Worm (Caenorhabditis elegans) whole organism, young adult: ENCODE results near the gene clec-182.

Experiments
- B0336.3 ChIP-seq: fragments of 200-800 bp; sonication (Bioruptor generic); IDR thresholded peaks from 2 replicates; pipeline ENCODE4 v1.3.6; 2022; ENCODE audit warnings: missing genetic modification characterization, missing compliant biosample characterization
- C06A6.2 ChIP-seq: fragments of 200-800 bp; sonication (Bioruptor generic); conservative IDR thresholded peaks from 2 replicates; pipeline ENCODE4 v1.3.6; 2022; ENCODE audit warnings: missing genetic modification characterization, missing compliant biosample characterization
- F39B2.1 ChIP-seq: fragments of 200-800 bp; sonication (Bioruptor generic); IDR thresholded peaks from 2 replicates; pipeline ENCODE4 v1.3.6; 2022; ENCODE audit warnings: missing genetic modification reagents, missing genetic modification characterization, missing compliant biosample characterization
- F52B5.7 ChIP-seq: sonication (generic microtip); optimal IDR thresholded peaks from 2 replicates; lab custom pipeline; 2016; ENCODE audit warnings: mild to moderate bottlenecking, missing genetic modification characterization, missing compliant biosample characterization
- T07F8.4 ChIP-seq: sonication (generic microtip); optimal IDR thresholded peaks from 2 replicates; lab custom pipeline; 2016; ENCODE audit warnings: mild to moderate bottlenecking, missing genetic modification characterization, moderate library complexity, missing compliant biosample characterization
- Y56A3A.18 ChIP-seq: fragments of 200-800 bp; sonication (Bioruptor generic); IDR thresholded peaks from 2 replicates; pipeline ENCODE4 v1.3.6; 2022; ENCODE audit warnings: missing genetic modification reagents, missing genetic modification characterization, missing compliant biosample characterization
- Y67H2A.10 ChIP-seq: fragments of 200-800 bp; sonication (Bioruptor generic); conservative IDR thresholded peaks from 2 replicates; pipeline ENCODE4 v1.3.6; 2022; ENCODE audit warnings: missing genetic modification reagents, missing genetic modification characterization, missing compliant biosample characterization
- Y95B8A.8 ChIP-seq: fragments of 200-800 bp; sonication (Bioruptor generic); IDR thresholded peaks from 2 replicates; pipeline ENCODE4 v1.3.6; 2022; ENCODE audit warnings: missing genetic modification reagents, missing genetic modification characterization, missing compliant biosample characterization
- ZK185.1 ChIP-seq: sonication (generic microtip); optimal IDR thresholded peaks from 2 replicates; lab custom pipeline; 2016; ENCODE audit warnings: mild to moderate bottlenecking, missing genetic modification characterization, missing compliant biosample characterization; ENCODE audit not compliant: poor library complexity, severe bottlenecking
- ama-1 ChIP-seq, 3 experiments: fragments of 150-350 bp in 1 of 3; sonication (generic microtip) in 2 of 3; optimal IDR thresholded peaks; 2 replicates each; lab custom pipeline; 2014 to 2018; ENCODE audit warnings: missing biosample characterization in 2 of 3, missing genetic modification characterization in 2 of 3, missing genetic modification reagents in 2 of 3
- bed-1 ChIP-seq: fragments of 200-800 bp; sonication (Bioruptor generic); IDR thresholded peaks from 2 replicates; pipeline ENCODE4 v1.3.6; 2022; ENCODE audit warnings: missing genetic modification reagents, missing genetic modification characterization, missing compliant biosample characterization
- bed-2 ChIP-seq: fragments of 200-800 bp; sonication (Bioruptor generic); IDR thresholded peaks from 2 replicates; pipeline ENCODE4 v1.3.6; 2022; ENCODE audit warnings: missing genetic modification reagents, missing genetic modification characterization, missing compliant biosample characterization
- chd-7 ChIP-seq: sonication (generic microtip); optimal IDR thresholded peaks from 2 replicates; lab custom pipeline; 2016; ENCODE audit warnings: mild to moderate bottlenecking, missing genetic modification characterization, moderate library complexity, missing compliant biosample characterization
- efl-1 ChIP-seq: fragments of 150-350 bp; optimal IDR thresholded peaks from 2 replicates; lab custom pipeline; 2014; ENCODE audit warnings: missing biosample characterization, missing genetic modification reagents, missing genetic modification characterization
- egl-18 ChIP-seq: fragments of 200-800 bp; sonication (Bioruptor generic); IDR thresholded peaks from 2 replicates; pipeline ENCODE4 v1.3.6; 2022; ENCODE audit warnings: missing genetic modification reagents, missing genetic modification characterization, missing compliant biosample characterization
- let-607 ChIP-seq, 2 experiments: fragments of 200-800 bp in 1 of 2; sonication (Bioruptor generic) in 1 of 2; sonication (generic microtip) in 1 of 2; optimal IDR thresholded peaks; 2 replicates each; lab custom pipeline; 2016 to 2018; ENCODE audit warnings: mild to moderate bottlenecking in 2 of 2, missing compliant biosample characterization in 2 of 2, missing genetic modification characterization in 2 of 2, moderate library complexity in 2 of 2, missing genotype in 1 of 2
- lin-40 ChIP-seq: sonication (generic microtip); optimal IDR thresholded peaks from 2 replicates; lab custom pipeline; 2016; ENCODE audit warnings: missing genetic modification characterization, mild to moderate bottlenecking, missing compliant biosample characterization, missing genotype, missing genetic modification reagents
- madf-10 ChIP-seq: sonication (generic microtip); optimal IDR thresholded peaks from 2 replicates; lab custom pipeline; 2016; ENCODE audit warnings: mild to moderate bottlenecking, missing genetic modification characterization, missing compliant biosample characterization
- mel-28 ChIP-seq: sonication (generic microtip); optimal IDR thresholded peaks from 2 replicates; lab custom pipeline; 2016; ENCODE audit warnings: borderline replicate concordance, mild to moderate bottlenecking, missing genetic modification characterization, missing compliant biosample characterization
- mxl-1 ChIP-seq: sonication (generic microtip); optimal IDR thresholded peaks from 2 replicates; lab custom pipeline; 2016; ENCODE audit warnings: missing genetic modification characterization, missing compliant biosample characterization
- nfya-2 ChIP-seq: fragments of 200-800 bp; sonication (Bioruptor generic); IDR thresholded peaks from 2 replicates; pipeline ENCODE4 v1.3.6; 2022; ENCODE audit warnings: missing genetic modification reagents, missing genetic modification characterization, missing compliant biosample characterization
- nhr-90 ChIP-seq: sonication (generic microtip); optimal IDR thresholded peaks from 2 replicates; lab custom pipeline; 2016; ENCODE audit warnings: missing genotype, mild to moderate bottlenecking, missing genetic modification characterization, missing compliant biosample characterization
- pbrm-1 ChIP-seq: fragments of 200-800 bp; sonication (Bioruptor generic); IDR thresholded peaks from 2 replicates; pipeline ENCODE4 v1.3.6; 2022; ENCODE audit warnings: missing genetic modification reagents, missing genetic modification characterization, missing compliant biosample characterization
- pha-4 ChIP-seq: fragments of 150-350 bp; sonication (generic microtip); optimal IDR thresholded peaks from 2 replicates; lab custom pipeline; 2014; ENCODE audit warnings: missing biosample characterization, missing genetic modification reagents, missing genetic modification characterization
- repo-1 ChIP-seq: sonication (generic microtip); optimal IDR thresholded peaks from 2 replicates; lab custom pipeline; 2017; ENCODE audit warnings: mild to moderate bottlenecking, missing genetic modification characterization, missing compliant biosample characterization
- sea-2 ChIP-seq: fragments of 200-800 bp; sonication (Bioruptor generic); IDR thresholded peaks from 2 replicates; pipeline ENCODE4 v1.3.6; 2022; ENCODE audit warnings: missing genetic modification characterization, missing compliant biosample characterization
- snpc-4 ChIP-seq, 5 experiments: fragments of 150-350 bp in 1 of 5; sonication (generic microtip) in 4 of 5; optimal IDR thresholded peaks; 2 replicates each; lab custom pipeline; 2014 to 2018; ENCODE audit warnings: missing genetic modification characterization in 5 of 5, missing biosample characterization in 3 of 5, antibody characterized with exemption in 2 of 5, mild to moderate bottlenecking in 2 of 5, missing compliant biosample characterization in 2 of 5, missing genotype in 2 of 5, moderate library complexity in 2 of 5, missing genetic modification reagents in 1 of 5
- sptf-2 ChIP-seq: fragments of 200-800 bp; sonication (Bioruptor generic); optimal IDR thresholded peaks from 2 replicates; lab custom pipeline; 2018; ENCODE audit warnings: mild to moderate bottlenecking, missing genetic modification characterization, missing compliant biosample characterization
- tbp1 ChIP-seq: fragments of 200-800 bp; sonication (Bioruptor generic); optimal IDR thresholded peaks from 2 replicates; lab custom pipeline; 2018; ENCODE audit warnings: mild to moderate bottlenecking, missing genetic modification characterization, missing compliant biosample characterization
- tbx-9 ChIP-seq: sonication (generic microtip); optimal IDR thresholded peaks from 2 replicates; lab custom pipeline; 2016; ENCODE audit warnings: borderline replicate concordance, missing genetic modification characterization, inconsistent platforms, missing compliant biosample characterization
- tlf-1 ChIP-seq: fragments of 200-800 bp; sonication (Bioruptor generic); optimal IDR thresholded peaks from 2 replicates; lab custom pipeline; 2018; ENCODE audit warnings: mild to moderate bottlenecking, missing genetic modification characterization, missing compliant biosample characterization
- unc-130 ChIP-seq: sonication (generic microtip); optimal IDR thresholded peaks from 2 replicates; lab custom pipeline; 2016; ENCODE audit warnings: missing genetic modification reagents, missing genetic modification characterization, missing compliant biosample characterization
- xnd-1 ChIP-seq: sonication (generic microtip); optimal IDR thresholded peaks from 2 replicates; lab custom pipeline; 2016; ENCODE audit warnings: missing genotype, missing genetic modification reagents, missing genetic modification characterization, missing compliant biosample characterization
- ztf-18 ChIP-seq: sonication (generic microtip); optimal IDR thresholded peaks from 2 replicates; lab custom pipeline; 2016; ENCODE audit warnings: missing genotype, mild to moderate bottlenecking, missing genetic modification characterization, missing compliant biosample characterization
- ztf-6 ChIP-seq: fragments of 200-800 bp; sonication (Bioruptor generic); IDR thresholded peaks from 2 replicates; pipeline ENCODE4 v1.3.6; 2022; ENCODE audit warnings: missing genetic modification reagents, missing genetic modification characterization, missing compliant biosample characterization

clec-182 gene

DNA sequence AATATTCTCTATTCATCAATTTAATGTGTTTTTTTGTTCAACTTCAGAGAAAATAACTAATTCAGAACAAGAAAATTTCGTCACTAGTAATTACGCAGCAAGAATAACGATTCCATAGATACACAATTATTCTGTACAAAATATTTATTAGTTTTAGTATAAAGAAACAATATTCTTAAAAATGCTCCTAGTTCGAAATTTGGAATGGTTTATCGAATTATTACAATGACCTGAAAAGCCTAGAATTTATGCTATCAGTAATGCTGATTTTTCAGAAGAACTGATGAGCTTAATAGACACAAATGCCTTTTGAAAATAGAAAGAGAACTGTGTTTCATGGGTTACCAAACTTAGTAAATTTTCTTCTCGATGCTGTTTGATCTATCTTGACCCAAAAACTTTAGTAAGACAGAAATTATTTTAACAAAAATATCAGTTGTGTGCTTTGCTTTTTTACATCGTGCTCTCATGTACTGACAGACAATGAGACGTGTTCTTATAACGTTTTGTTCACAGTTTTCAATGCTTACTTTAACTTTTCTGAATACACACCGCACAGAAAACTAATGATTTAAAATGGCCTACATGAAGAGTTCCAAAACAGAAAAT, 27.9 kb upstream of the clec-182 start:
- no peak for TF ChIP-seq tlf-1
- TF ChIP-seq ama-1 (optimal IDR thresholded peaks at IDR 0.05; lab: Kevin White, UChicago): peak; percentile 32
- no peak for TF ChIP-seq ama-1 (GFP tag; optimal IDR thresholded peaks at IDR 0.05; lab: Kevin White, UChicago)
- TF ChIP-seq B0336.3 (GFP tag; lab: Robert Waterston, UW): no peak

- TF ChIP-seq sptf-2 (GFP tag; lab: Kevin White, UChicago) (no peak), ztf-18 (no peak), tbx-9 (tag; lab: Kevin White, UChicago) (no peak), egl-18 (no peak)
Measured at ce11 chrIV:8824145-8824833, 26.1 kb upstream of the clec-182 start, which contains the start of the genes col-117 and col-3. TSS of gene col-117 (minus strand) at chrIV:8824195. TSS of gene col-3 (plus strand) at chrIV:8824783.

DNA sequence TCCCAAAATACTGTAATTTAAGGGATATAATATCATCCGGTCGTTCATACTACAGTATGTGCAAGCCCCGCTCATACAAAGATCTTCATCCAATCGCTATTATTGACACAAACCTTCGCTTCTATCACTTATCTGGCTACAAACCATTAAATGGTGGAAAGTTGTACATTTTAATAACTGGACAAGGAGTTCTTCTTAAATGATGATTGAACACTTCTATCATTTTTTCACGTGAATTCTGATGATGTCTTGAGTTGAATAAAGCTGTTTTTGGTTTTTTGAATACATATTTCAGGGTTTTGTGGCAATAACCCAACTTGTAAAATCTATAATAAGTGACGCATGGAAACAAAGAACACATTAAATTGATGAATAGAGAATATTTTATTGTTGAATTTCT, 24.4 kb upstream of the clec-182 start:
- no peak for TF ChIP-seq ama-1 (optimal IDR thresholded peaks at IDR 0.05; lab: Kevin White, UChicago)
- TF ChIP-seq ama-1 (GFP tag; optimal IDR thresholded peaks at IDR 0.05; lab: Kevin White, UChicago): no peak
- no peak for TF ChIP-seq pbrm-1 (GFP tag; lab: Robert Waterston, UW)
- TF ChIP-seq mxl-1 (tag; lab: Kevin White, UChicago): no peak
- TF ChIP-seq Y56A3A.18 (GFP tag; lab: Robert Waterston, UW): no peak
- no peak for TF ChIP-seq efl-1 (GFP tag; lab: Kevin White, UChicago)
- no peak for TF ChIP-seq nhr-90
- no peak for TF ChIP-seq madf-10
- TF ChIP-seq unc-130 (GFP tag; lab: Kevin White, UChicago): no peak
- TF ChIP-seq nfya-2 (GFP tag; lab: Robert Waterston, UW): no peak
- TF ChIP-seq chd-7 (tag; lab: Kevin White, UChicago): no peak

DNA sequence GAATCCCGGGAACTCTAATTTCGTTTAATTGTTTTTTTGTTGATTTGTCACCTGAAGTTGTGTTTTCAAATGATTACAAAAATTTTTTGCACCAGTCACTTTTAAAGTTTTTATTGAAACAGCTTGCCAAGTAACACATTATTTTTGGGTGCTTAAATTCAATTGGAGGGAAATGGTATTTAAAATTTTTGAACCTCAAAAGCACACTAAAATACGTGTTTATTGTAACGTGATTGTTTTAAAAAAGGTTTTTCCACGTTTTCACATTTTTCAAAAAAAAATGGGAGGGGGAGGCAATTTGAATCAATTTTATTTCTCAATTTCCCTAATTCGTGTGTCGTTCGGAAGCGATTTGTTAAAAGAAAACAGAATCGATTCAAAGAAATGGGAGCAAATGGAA, 23.0 kb upstream of the clec-182 start, which contains the start of gene T28C6.5:
Gene T28C6.5, plus strand, starts transcription at position 301 of the 400 bp plus-strand sequence.
- TF ChIP-seq mel-28 (tag; lab: Kevin White, UChicago) (no peak), F52B5.7 (no peak), sptf-2 (GFP tag; lab: Kevin White, UChicago) (no peak), bed-1 (no peak)

ce11 chrIV:8820041-8820440, 21.9 kb upstream of the clec-182 start, which contains the start of gene T28C6.3:
TSS of gene T28C6.3 (plus strand) at chrIV:8820341.
- TF ChIP-seq repo-1 (tag; lab: Kevin White, UChicago) (no peak), snpc-4 (GFP tag; optimal IDR thresholded peaks at IDR 0.05; lab: Kevin White, UChicago) (no peak), snpc-4 (tag; optimal IDR thresholded peaks at IDR 0.05; lab: Kevin White, UChicago) (no peak), xnd-1 (tag; lab: Kevin White, UChicago) (no peak), sea-2 (GFP tag; lab: Robert Waterston, UW) (no peak), C06A6.2 (GFP tag; lab: Robert Waterston, UW) (no peak), Y56A3A.18 (GFP tag; lab: Robert Waterston, UW) (no peak), pha-4 (tag; lab: Kevin White, UChicago) (no peak), Y67H2A.10 (GFP tag; lab: Robert Waterston, UW) (no peak), ztf-6 (no peak), let-607 (tag; optimal IDR thresholded peaks at IDR 0.05; lab: Kevin White, UChicago) (no peak), T07F8.4 (tag; lab: Kevin White, UChicago) (no peak), bed-2 (no peak), lin-40 (tag; lab: Kevin White, UChicago) (no peak), tbp1 (GFP tag; lab: Kevin White, UChicago) (no peak), F39B2.1 (GFP tag; lab: Robert Waterston, UW) (no peak), ZK185.1 (no peak), Y95B8A.8 (GFP tag; lab: Robert Waterston, UW) (no peak)
